Fruit fly (Drosophila melanogaster) whole organism, embryonic: ENCODE results near the gene CG44869.
A peak's percentile ranks its signal among the peaks of the same experiment; 100 is the strongest.

Source experiments
- Aef1 ChIP-seq: fragments of 200-800 bp; sonication (Bioruptor generic); IDR thresholded peaks from 3 replicates; pipeline ENCODE4 v1.3.6; 2022; ENCODE audit warnings: missing biosample characterization, missing genetic modification characterization
- Blimp-1 ChIP-seq: fragments of 200-800 bp; sonication (Bioruptor generic); optimal IDR thresholded peaks from 3 replicates; lab custom pipeline; 2018; ENCODE audit warnings: missing biosample characterization, missing genetic modification characterization, mild to moderate bottlenecking, moderate library complexity, missing genetic modification reagents
- CG10274 ChIP-seq: fragments of 200-800 bp; sonication (Bioruptor generic); optimal IDR thresholded peaks from 3 replicates; lab custom pipeline; 2017; ENCODE audit warnings: missing biosample characterization, mild to moderate bottlenecking, missing genetic modification characterization
- CG10979 ChIP-seq: fragments of 200-800 bp; sonication (Bioruptor generic); optimal IDR thresholded peaks from 2 replicates; lab custom pipeline; 2018; ENCODE audit warnings: missing biosample characterization, mild to moderate bottlenecking, missing genetic modification characterization, moderate library complexity
- CG11696 ChIP-seq: fragments of 200-800 bp; sonication (Bioruptor generic); IDR thresholded peaks from 2 replicates; pipeline ENCODE4 v1.3.6; 2022; ENCODE audit warnings: missing biosample characterization, missing genetic modification characterization
- CG12104 ChIP-seq: fragments of 200-800 bp; sonication (Bioruptor generic); optimal IDR thresholded peaks from 3 replicates; lab custom pipeline; 2016; ENCODE audit warnings: missing biosample characterization, missing genetic modification characterization
- CG13123 ChIP-seq: fragments of 200-800 bp; sonication (Bioruptor generic); optimal IDR thresholded peaks from 2 replicates; lab custom pipeline; 2016; ENCODE audit warnings: missing biosample characterization, missing genetic modification characterization
- CG14710 ChIP-seq: fragments of 200-800 bp; sonication (Bioruptor generic); optimal IDR thresholded peaks from 3 replicates; lab custom pipeline; 2019; ENCODE audit warnings: missing biosample characterization, mild to moderate bottlenecking, missing genetic modification characterization, moderate library complexity
- CG15696 ChIP-seq: fragments of 200-800 bp; sonication (Bioruptor generic); optimal IDR thresholded peaks from 2 replicates; lab custom pipeline; 2019; ENCODE audit warnings: missing biosample characterization, mild to moderate bottlenecking, missing genetic modification characterization, moderate library complexity
- CG16779 ChIP-seq: fragments of 200-800 bp; sonication (Bioruptor generic); IDR thresholded peaks from 2 replicates; pipeline ENCODE4 v1.3.6; 2022; ENCODE audit warnings: missing biosample characterization, missing genetic modification characterization
- CG18262 ChIP-seq: fragments of 200-800 bp; optimal IDR thresholded peaks from 3 replicates; lab custom pipeline; 2019; ENCODE audit warnings: missing biosample characterization, mild to moderate bottlenecking, missing genetic modification characterization, moderate library complexity
- CG1832 ChIP-seq: fragments of 200-800 bp; sonication (Bioruptor generic); optimal IDR thresholded peaks from 2 replicates; lab custom pipeline; 2017; ENCODE audit warnings: missing biosample characterization, mild to moderate bottlenecking, missing genetic modification characterization, inconsistent platforms
- CG2712 ChIP-seq: fragments of 200-800 bp; optimal IDR thresholded peaks from 3 replicates; lab custom pipeline; 2019; ENCODE audit warnings: missing biosample characterization, mild to moderate bottlenecking, missing genetic modification characterization, moderate library complexity
- CG31388 ChIP-seq: fragments of 200-800 bp; sonication (Bioruptor generic); optimal IDR thresholded peaks from 2 replicates; lab custom pipeline; 2016; ENCODE audit warnings: missing biosample characterization, missing genetic modification characterization
- CG32767 ChIP-seq: fragments of 200-800 bp; sonication (Bioruptor generic); IDR thresholded peaks from 2 replicates; pipeline ENCODE4 v1.3.6; 2022; ENCODE audit warnings: missing biosample characterization, missing genetic modification characterization
- CG32772 ChIP-seq: fragments of 200-800 bp; sonication (Bioruptor generic); IDR thresholded peaks from 2 replicates; pipeline ENCODE4 v1.3.6; 2022; ENCODE audit warnings: missing biosample characterization, missing genetic modification characterization
- CG3847 ChIP-seq: fragments of 200-800 bp; sonication (Bioruptor generic); IDR thresholded peaks from 2 replicates; pipeline ENCODE4 v1.3.6; 2022; ENCODE audit warnings: missing biosample characterization, missing genetic modification characterization
- CG43689 ChIP-seq: fragments of 200-800 bp; sonication (Bioruptor generic); IDR thresholded peaks from 2 replicates; pipeline ENCODE4 v1.3.6; 2022; ENCODE audit warnings: missing biosample characterization, missing genetic modification characterization
- CG6689 ChIP-seq: fragments of 200-800 bp; sonication (Bioruptor generic); IDR thresholded peaks from 2 replicates; pipeline ENCODE4 v1.3.6; 2022; ENCODE audit warnings: missing biosample characterization, missing genetic modification characterization
- CG8388 ChIP-seq: fragments of 200-800 bp; sonication (Bioruptor generic); optimal IDR thresholded peaks from 2 replicates; lab custom pipeline; 2019; ENCODE audit warnings: missing biosample characterization, mild to moderate bottlenecking, missing genetic modification characterization, moderate library complexity
- CG9609 ChIP-seq: fragments of 200-800 bp; sonication (Bioruptor generic); optimal IDR thresholded peaks from 3 replicates; lab custom pipeline; 2016; ENCODE audit warnings: missing biosample characterization, missing genetic modification characterization
- CG9727 ChIP-seq: fragments of 200-800 bp; sonication (Bioruptor generic); optimal IDR thresholded peaks from 3 replicates; lab custom pipeline; 2017; ENCODE audit warnings: missing biosample characterization, mild to moderate bottlenecking, missing genetic modification characterization
- CoRest ChIP-seq: fragments of 200-800 bp; sonication (Bioruptor generic); optimal IDR thresholded peaks from 3 replicates; lab custom pipeline; 2018; ENCODE audit warnings: missing biosample characterization, mild to moderate bottlenecking, missing genetic modification characterization, moderate library complexity
- D19A ChIP-seq: fragments of 200-800 bp; optimal IDR thresholded peaks from 3 replicates; lab custom pipeline; 2019; ENCODE audit warnings: missing biosample characterization, mild to moderate bottlenecking, missing genetic modification characterization, moderate library complexity
- Dbx ChIP-seq: fragments of 200-800 bp; sonication (Bioruptor generic); IDR thresholded peaks from 3 replicates; pipeline ENCODE4 v1.3.6; 2022; ENCODE audit warnings: missing biosample characterization, missing genetic modification characterization
- Dll ChIP-seq: fragments of 200-800 bp; sonication (Bioruptor generic); IDR thresholded peaks from 4 replicates; pipeline ENCODE4 v1.3.6; 2022; ENCODE audit warnings: missing biosample characterization, missing genetic modification characterization; ENCODE audit not compliant: partially characterized antibody
- Doc2 ChIP-seq: fragments of 200-800 bp; sonication (Bioruptor generic); IDR thresholded peaks from 2 replicates; pipeline ENCODE4 v1.3.6; 2022; ENCODE audit warnings: missing biosample characterization, missing genetic modification characterization
- Doc3 ChIP-seq: fragments of 200-800 bp; sonication (Bioruptor generic); IDR thresholded peaks from 3 replicates; pipeline ENCODE4 v1.3.6; 2022; ENCODE audit warnings: missing biosample characterization, missing genetic modification characterization; ENCODE audit not compliant: partially characterized antibody
- Fer1 ChIP-seq: fragments of 200-800 bp; sonication (Bioruptor generic); optimal IDR thresholded peaks from 2 replicates; lab custom pipeline; 2017; ENCODE audit warnings: missing biosample characterization, mild to moderate bottlenecking, missing genetic modification characterization
- Fer3 ChIP-seq: fragments of 200-800 bp; sonication (Bioruptor generic); optimal IDR thresholded peaks from 2 replicates; lab custom pipeline; 2018; ENCODE audit warnings: missing biosample characterization, mild to moderate bottlenecking, missing genetic modification characterization, moderate library complexity
- HHEX ChIP-seq: fragments of 200-800 bp; sonication (Bioruptor generic); optimal IDR thresholded peaks from 3 replicates; lab custom pipeline; 2017; ENCODE audit warnings: missing biosample characterization, mild to moderate bottlenecking, missing genetic modification characterization, missing genetic modification reagents
- HLH4C ChIP-seq: fragments of 200-800 bp; sonication (Bioruptor generic); IDR thresholded peaks from 3 replicates; pipeline ENCODE4 v1.3.6; 2022; ENCODE audit warnings: missing biosample characterization, missing genetic modification characterization; ENCODE audit not compliant: partially characterized antibody
- Hand ChIP-seq: fragments of 200-800 bp; sonication (Bioruptor generic); optimal IDR thresholded peaks from 2 replicates; lab custom pipeline; 2017; ENCODE audit warnings: mild to moderate bottlenecking, missing biosample characterization, missing genetic modification reagents, missing genetic modification characterization
- HmgZ ChIP-seq: fragments of 200-800 bp; sonication (Bioruptor generic); optimal IDR thresholded peaks from 2 replicates; lab custom pipeline; 2018; ENCODE audit warnings: missing biosample characterization, mild to moderate bottlenecking, missing genetic modification characterization
- Hr39 ChIP-seq: fragments of >200 bp; optimal IDR thresholded peaks from 2 replicates; lab custom pipeline; 2017
- Hr51 ChIP-seq, 2 experiments: fragments of 200-800 bp; sonication (Bioruptor generic); optimal IDR thresholded peaks; 2 replicates in 1 of 2; 3 replicates in 1 of 2; lab custom pipeline; 2016 to 2018; ENCODE audit warnings: missing biosample characterization in 2 of 2, missing genetic modification characterization in 2 of 2, mild to moderate bottlenecking in 1 of 2, moderate library complexity in 1 of 2
- Med ChIP-seq: fragments of 200-800 bp; sonication (Bioruptor generic); peaks from one replicate; lab custom pipeline; 2016; ENCODE audit warnings: missing biosample characterization, missing genetic modification characterization, mild to moderate bottlenecking, inconsistent platforms, moderate library complexity
- Mrtf ChIP-seq: fragments of 200-800 bp; sonication (Bioruptor generic); IDR thresholded peaks from 3 replicates; pipeline ENCODE4 v1.3.6; 2022; ENCODE audit warnings: missing biosample characterization, missing genetic modification characterization
- NFAT ChIP-seq: fragments of 200-800 bp; sonication (Bioruptor generic); IDR thresholded peaks from 2 replicates; pipeline ENCODE4 v1.3.6; 2022; ENCODE audit warnings: missing biosample characterization, missing genetic modification characterization
- Neu2 ChIP-seq: fragments of 200-800 bp; sonication (Bioruptor generic); optimal IDR thresholded peaks from 3 replicates; lab custom pipeline; 2016; ENCODE audit warnings: missing biosample characterization, missing genetic modification characterization, borderline replicate concordance
- NfI ChIP-seq: fragments of 200-800 bp; sonication (Bioruptor generic); optimal IDR thresholded peaks from 3 replicates; lab custom pipeline; 2018; ENCODE audit warnings: missing biosample characterization, mild to moderate bottlenecking, missing genetic modification characterization, moderate library complexity
- Sin3A ChIP-seq: fragments of >200 bp; optimal IDR thresholded peaks from 2 replicates; lab custom pipeline; 2018
- abd-A ChIP-seq: fragments of 200-800 bp; sonication (Bioruptor generic); optimal IDR thresholded peaks from 3 replicates; lab custom pipeline; 2019; ENCODE audit warnings: missing biosample characterization, mild to moderate bottlenecking, missing genetic modification characterization, moderate library complexity
- aop ChIP-seq: fragments of 200-800 bp; sonication (Bioruptor generic); IDR thresholded peaks from 2 replicates; pipeline ENCODE4 v1.3.6; 2022; ENCODE audit warnings: missing biosample characterization, missing genetic modification characterization
- dmrt11E ChIP-seq: fragments of 200-800 bp; sonication (Bioruptor generic); optimal IDR thresholded peaks from 3 replicates; lab custom pipeline; 2018; ENCODE audit warnings: missing biosample characterization, mild to moderate bottlenecking, missing genetic modification characterization, moderate library complexity
- ewg ChIP-seq: fragments of 200-800 bp; sonication (Bioruptor generic); optimal IDR thresholded peaks from 3 replicates; lab custom pipeline; 2017; ENCODE audit warnings: mild to moderate bottlenecking, missing biosample characterization, missing genetic modification reagents, missing genetic modification characterization
- eyg ChIP-seq: fragments of 200-800 bp; sonication (Bioruptor generic); optimal IDR thresholded peaks from 3 replicates; lab custom pipeline; 2016; ENCODE audit warnings: missing biosample characterization, missing genetic modification characterization
- h ChIP-seq: fragments of >200 bp; optimal IDR thresholded peaks from 2 replicates; lab custom pipeline; 2017
- kni ChIP-seq: fragments of 200-800 bp; sonication (Bioruptor generic); optimal IDR thresholded peaks from 3 replicates; lab custom pipeline; 2017; ENCODE audit warnings: mild to moderate bottlenecking, missing biosample characterization, missing genetic modification reagents, missing genetic modification characterization
- lmd ChIP-seq: fragments of 200-800 bp; sonication (Bioruptor generic); IDR thresholded peaks from 2 replicates; pipeline ENCODE4 v1.3.6; 2022; ENCODE audit warnings: missing biosample characterization, missing genetic modification characterization
- pzg ChIP-seq: fragments of 200-800 bp; sonication (Bioruptor generic); optimal IDR thresholded peaks from 3 replicates; lab custom pipeline; 2018; ENCODE audit warnings: missing biosample characterization, mild to moderate bottlenecking, missing genetic modification characterization, moderate library complexity
- sens ChIP-seq: fragments of 200-800 bp; sonication (Bioruptor generic); peaks from one replicate; lab custom pipeline; 2016; ENCODE audit warnings: missing biosample characterization, missing genetic modification characterization
- zfh1 ChIP-seq: fragments of 200-800 bp; sonication (Bioruptor generic); IDR thresholded peaks from 3 replicates; pipeline ENCODE4 v1.3.6; 2022; ENCODE audit warnings: missing biosample characterization, missing genetic modification characterization

CG44869 gene

DNA sequence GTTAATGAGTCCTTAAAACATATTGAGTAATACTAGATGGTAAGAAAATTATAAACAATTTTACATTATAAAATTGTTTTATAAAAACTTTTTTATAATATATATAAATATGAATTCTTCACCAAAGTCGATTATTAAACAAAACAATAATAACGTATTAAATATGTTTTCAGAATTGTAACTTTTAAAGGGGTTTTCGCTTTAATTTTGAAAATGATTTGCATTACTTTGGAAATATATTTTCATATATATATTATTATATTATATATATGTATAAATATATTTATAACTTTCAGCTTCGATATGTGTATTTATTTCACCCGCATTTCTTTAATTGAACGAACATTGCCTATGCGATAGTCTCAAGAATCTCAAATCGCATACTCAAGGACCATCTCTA is 39.9 kb upstream of the CG44869 start (continued):
- no peak for TF ChIP-seq Dll
- no peak for TF ChIP-seq HHEX (GFP tag; lab: Kevin White, UChicago)
- TF ChIP-seq abd-A (tag; lab: Kevin White, UChicago), result no peak
- TF ChIP-seq Doc2 (GFP tag; lab: Robert Waterston, UW), result no peak
- no peak for TF ChIP-seq lmd (GFP tag; lab: Robert Waterston, UW)
- TF ChIP-seq CG11696 (GFP tag; lab: Robert Waterston, UW), result no peak
- TF ChIP-seq sens (GFP tag; lab: Kevin White, UChicago), result no peak
- TF ChIP-seq CG9727 (GFP tag; lab: Kevin White, UChicago), result peak; percentile 47
- no peak for TF ChIP-seq Blimp-1
- TF ChIP-seq CG9609, result no peak
- TF ChIP-seq Sin3A (lab: Kevin White, UChicago), result no peak
- no peak for TF ChIP-seq HLH4C (GFP tag; lab: Robert Waterston, UW)
- TF ChIP-seq kni (GFP tag; lab: Kevin White, UChicago), result no peak
- TF ChIP-seq CG6689, result no peak
- TF ChIP-seq CG10979 (tag; lab: Kevin White, UChicago), result peak; percentile 11
- TF ChIP-seq Hand (GFP tag; lab: Kevin White, UChicago), result no peak
- no peak for TF ChIP-seq HmgZ (tag; lab: Kevin White, UChicago)
- TF ChIP-seq CG43689 (GFP tag; lab: Robert Waterston, UW), result no peak
- TF ChIP-seq CG32772 (GFP tag; lab: Robert Waterston, UW), result no peak
- no peak for TF ChIP-seq CG10274
- peak; percentile 1 for TF ChIP-seq CG2712
- TF ChIP-seq CoRest (tag; lab: Kevin White, UChicago), result no peak
- TF ChIP-seq CG3847 (GFP tag; lab: Robert Waterston, UW), result no peak
- TF ChIP-seq NfI (GFP tag; lab: Kevin White, UChicago), result no peak
- peak; percentile 38 for TF ChIP-seq CG18262 (tag; lab: Kevin White, UChicago)
- TF ChIP-seq Mrtf (GFP tag; lab: Robert Waterston, UW), result no peak
- no peak for TF ChIP-seq Fer3 (tag; lab: Kevin White, UChicago)
- peak; percentile 60 for TF ChIP-seq CG15696 (tag; lab: Kevin White, UChicago)
- TF ChIP-seq Hr39, result no peak
- TF ChIP-seq CG8388 (GFP tag; lab: Kevin White, UChicago), result no peak
- peak; percentile 39 for TF ChIP-seq dmrt11E (tag; lab: Kevin White, UChicago)
- TF ChIP-seq Med (GFP tag; lab: Kevin White, UChicago), result peak; percentile 2
- no peak for TF ChIP-seq CG12104 (GFP tag; lab: Kevin White, UChicago)
- no peak for TF ChIP-seq Dbx (GFP tag; lab: Robert Waterston, UW)
- no peak for TF ChIP-seq eyg (GFP tag; lab: Kevin White, UChicago)
- TF ChIP-seq CG16779 (GFP tag; lab: Robert Waterston, UW), result no peak
- TF ChIP-seq CG14710, result peak; percentile 27
- no peak for TF ChIP-seq Hr51 (GFP tag; optimal IDR thresholded peaks at IDR 0.05; lab: Kevin White, UChicago)
- no peak for TF ChIP-seq h (lab: Kevin White, UChicago)
- no peak for TF ChIP-seq Fer1
- no peak for TF ChIP-seq pzg (GFP tag; lab: Kevin White, UChicago)
- no peak for TF ChIP-seq CG32767 (GFP tag; lab: Robert Waterston, UW)
- no peak for TF ChIP-seq D19A (tag; lab: Kevin White, UChicago)
- TF ChIP-seq NFAT, result no peak
- no peak for TF ChIP-seq ewg (GFP tag; lab: Kevin White, UChicago)
- TF ChIP-seq CG13123 (GFP tag; lab: Kevin White, UChicago), result no peak
- TF ChIP-seq zfh1 (GFP tag; lab: Robert Waterston, UW), result no peak
- no peak for TF ChIP-seq Aef1 (GFP tag; lab: Robert Waterston, UW)
- no peak for TF ChIP-seq CG31388 (GFP tag; lab: Kevin White, UChicago)
- TF ChIP-seq CG1832 (GFP tag; lab: Kevin White, UChicago), result no peak
- TF ChIP-seq aop, result no peak
- 0 out of 3 replicates have a peak, but pooled peaks have one; percentile 28 for TF ChIP-seq Doc3 (GFP tag; lab: Robert Waterston, UW)
- no peak for TF ChIP-seq Neu2
